Worm (Caenorhabditis elegans): ENCODE data around the gene nit-1.
A peak's percentile ranks its signal among the peaks of the same experiment; 100 is the strongest.

nit-1 gene

ce11 chrIII:3916624-3917023 is 5.4 kb upstream of the nit-1 start, which contains the start of gene ccdc-47 (continued):
- TF ChIP-seq lim-7 (GFP tag; IDR thresholded peaks at IDR 0.05) = no peak
- 0 out of 2 replicates have a peak, but pooled peaks have one; percentile 47 for TF ChIP-seq egl-43 (GFP tag; IDR thresholded peaks at IDR 0.05)
- TF ChIP-seq daf-19 (GFP tag; conservative IDR thresholded peaks at IDR 0.05) = no peak
- peak; percentile 60 for TF ChIP-seq unc-130 (GFP tag; optimal IDR thresholded peaks at IDR 0.05)
- TF ChIP-seq lin-13 (GFP tag; optimal IDR thresholded peaks at IDR 0.05) = peak; percentile 46
- no peak for TF ChIP-seq lin-15B (tag; optimal IDR thresholded peaks at IDR 0.05)
- TF ChIP-seq zfp-2 (tag; optimal IDR thresholded peaks at IDR 0.05) = no peak
- TF ChIP-seq dmd-9 (GFP tag; IDR thresholded peaks at IDR 0.05) = no peak
- peak; percentile 85 for TF ChIP-seq dpl-1 (GFP tag; optimal IDR thresholded peaks at IDR 0.05)
- peak; percentile 6 for TF ChIP-seq hlh-30 (tag; optimal IDR thresholded peaks at IDR 0.05; ENCODE audit: insufficient read depth)
- no peak for TF ChIP-seq nhr-76 (tag; optimal IDR thresholded peaks at IDR 0.05)
- no peak for TF ChIP-seq nhr-25 (tag; optimal IDR thresholded peaks at IDR 0.05; ENCODE audit: borderline replicate concordance, insufficient read depth)
- TF ChIP-seq zip-2 (tag; optimal IDR thresholded peaks at IDR 0.05) = no peak
- no peak for TF ChIP-seq zag-1 (tag; optimal IDR thresholded peaks at IDR 0.05)
- TF ChIP-seq spr-1 (tag; optimal IDR thresholded peaks at IDR 0.05) = peak; percentile 34
- no peak for TF ChIP-seq Y48G9A.11 (GFP tag; IDR thresholded peaks at IDR 0.05)
- 0 out of 2 replicates have a peak, but pooled peaks have one; percentile 14 for TF ChIP-seq snpc-1.2 (GFP tag; IDR thresholded peaks at IDR 0.05)
- no peak for TF ChIP-seq nhr-77 (tag; optimal IDR thresholded peaks at IDR 0.05)
- peak; percentile 21 for TF ChIP-seq mxl-3 (GFP tag; optimal IDR thresholded peaks at IDR 0.05)
- TF ChIP-seq fos-1 (tag; optimal IDR thresholded peaks at IDR 0.05) = no peak
- TF ChIP-seq F26F4.8 (GFP tag; conservative IDR thresholded peaks at IDR 0.05) = no peak
- no peak for TF ChIP-seq ama-1 (optimal IDR thresholded peaks at IDR 0.05)
- no peak for TF ChIP-seq F44E2.7 (GFP tag; IDR thresholded peaks at IDR 0.05)
- no peak for TF ChIP-seq arid-1 (GFP tag; conservative IDR thresholded peaks at IDR 0.05)
- no peak for TF ChIP-seq F10B5.3 (tag; optimal IDR thresholded peaks at IDR 0.05)
- no peak for TF ChIP-seq T20F7.1 (GFP tag; optimal IDR thresholded peaks at IDR 0.05)

- TF ChIP-seq zfp-3 (GFP tag; conservative IDR thresholded peaks at IDR 0.05) (0 out of 2 replicates have a peak, but pooled peaks have one; percentile 37), hif-1 (tag; optimal IDR thresholded peaks at IDR 0.05) (no peak), nhr-10 (tag; optimal IDR thresholded peaks at IDR 0.05) (no peak), cey-2 (tag; optimal IDR thresholded peaks at IDR 0.05; ENCODE audit: borderline replicate concordance, insufficient read depth) (no peak), unc-62 (GFP tag; optimal IDR thresholded peaks at IDR 0.05 in 1 of 2) (peak in 1 of 2 experiments; percentile 77), unc-62 (tag; optimal IDR thresholded peaks at IDR 0.05) (no peak), D1046.2 (GFP tag; IDR thresholded peaks at IDR 0.05) (no peak), zfp-2 (tag; optimal IDR thresholded peaks at IDR 0.05) (no peak)
Observed at ce11 chrIII:3918569-3918968, 3.4 kb upstream of the nit-1 start, which contains the start of gene ZK1058.3. Gene ZK1058.3, plus strand, starts transcription at chrIII:3918869.

ce11 chrIII:3926116-3926515 is 4.1 kb downstream of the nit-1 start, which contains the start of gene ZK1058.9:
Gene ZK1058.9, minus strand, starts transcription at chrIII:3926216.
- no peak for TF ChIP-seq lin-13 (GFP tag; optimal IDR thresholded peaks at IDR 0.05)
- no peak for TF ChIP-seq R02D3.7 (tag; optimal IDR thresholded peaks at IDR 0.05)
- no peak for TF ChIP-seq lin-15B (tag; optimal IDR thresholded peaks at IDR 0.05)
- no peak for TF ChIP-seq nhr-102 (tag; optimal IDR thresholded peaks at IDR 0.05)
- TF ChIP-seq hif-1 (tag; optimal IDR thresholded peaks at IDR 0.05) = no peak
- no peak for TF ChIP-seq snpc-4 (tag; optimal IDR thresholded peaks at IDR 0.05)
- TF ChIP-seq lin-38 (GFP tag; IDR thresholded peaks at IDR 0.05) = no peak
- no peak for TF ChIP-seq nhr-77 (tag; optimal IDR thresholded peaks at IDR 0.05)
- TF ChIP-seq dve-1 (tag; optimal IDR thresholded peaks at IDR 0.05; ENCODE audit: insufficient read depth) = no peak
- no peak for TF ChIP-seq Y48G9A.11 (GFP tag; IDR thresholded peaks at IDR 0.05)
- TF ChIP-seq skn-1 (tag; optimal IDR thresholded peaks at IDR 0.05) = no peak
- TF ChIP-seq jun-1 (tag; optimal IDR thresholded peaks at IDR 0.05) = no peak
- no peak for TF ChIP-seq set-16 (GFP tag; IDR thresholded peaks at IDR 0.05)
- TF ChIP-seq mep-1 (tag; optimal IDR thresholded peaks at IDR 0.05) = no peak
- no peak for TF ChIP-seq ztf-11 (tag; optimal IDR thresholded peaks at IDR 0.05)
